Fruit fly (Drosophila melanogaster) Kc167 (cell line): Measurements from ENCODE around the gene CG13731.

Source experiments
- Myc ChIP-seq: fragments of >200 bp; optimal IDR thresholded peaks from 2 replicates; lab custom pipeline; 2017; ENCODE audit warnings: missing external identifiers
- Sin3A ChIP-seq: fragments of >200 bp; optimal IDR thresholded peaks from 2 replicates; lab custom pipeline; 2018; ENCODE audit warnings: missing external identifiers
- h ChIP-seq: fragments of >200 bp; optimal IDR thresholded peaks from 3 replicates; lab custom pipeline; 2018; ENCODE audit warnings: missing external identifiers
- insv ChIP-seq: fragments of >200 bp; optimal IDR thresholded peaks from 3 replicates; lab custom pipeline; 2018; ENCODE audit warnings: missing external identifiers
- psq ChIP-seq: fragments of >200 bp; optimal IDR thresholded peaks from 2 replicates; lab custom pipeline; 2017; ENCODE audit warnings: missing external identifiers

dm6 chr3L:17364023-17364422 lies 24.7 kb downstream of the CG13731 start:
- no peak for TF ChIP-seq h
- no peak for TF ChIP-seq psq (lab: Kevin White, UChicago)
- TF ChIP-seq Sin3A (lab: Kevin White, UChicago) = no peak
- TF ChIP-seq Myc (lab: Kevin White, UChicago) = no peak
- TF ChIP-seq insv (lab: Kevin White, UChicago) = no peak
